Worm (Caenorhabditis elegans) whole organism, mixed stage, embryonic: ENCODE data around the gene tgt-2.

Experiments
- blmp-1 ChIP-seq: fragments of 150-350 bp; optimal IDR thresholded peaks from 2 replicates; lab custom pipeline; 2014; ENCODE audit warnings: missing biosample characterization, missing genetic modification characterization
- ceh-39 ChIP-seq: fragments of 150-350 bp; optimal IDR thresholded peaks from 2 replicates; lab custom pipeline; 2014; ENCODE audit warnings: missing biosample characterization, missing genetic modification characterization
- ceh-43 ChIP-seq: fragments of 200-800 bp; sonication (Bioruptor generic); optimal IDR thresholded peaks from 2 replicates; lab custom pipeline; 2018; ENCODE audit warnings: mild to moderate bottlenecking, missing genetic modification characterization, moderate library complexity, missing compliant biosample characterization
- ceh-83 ChIP-seq: fragments of 200-800 bp; sonication (Bioruptor generic); optimal IDR thresholded peaks from 2 replicates; lab custom pipeline; 2018; ENCODE audit warnings: mild to moderate bottlenecking, missing genetic modification characterization, missing compliant biosample characterization
- cnd-1 ChIP-seq: fragments of 200-800 bp; sonication (Bioruptor generic); optimal IDR thresholded peaks from 2 replicates; lab custom pipeline; 2018; ENCODE audit warnings: mild to moderate bottlenecking, missing genetic modification characterization, missing compliant biosample characterization
- drap-1 ChIP-seq: fragments of 200-800 bp; sonication (Bioruptor generic); optimal IDR thresholded peaks from 3 replicates; lab custom pipeline; 2018; ENCODE audit warnings: mild to moderate bottlenecking, missing genetic modification characterization, missing compliant biosample characterization
- elt-1 ChIP-seq: sonication (generic microtip); optimal IDR thresholded peaks from 2 replicates; lab custom pipeline; 2017; ENCODE audit warnings: missing genetic modification characterization, mild to moderate bottlenecking, missing compliant biosample characterization, antibody characterized with exemption, moderate library complexity, borderline replicate concordance; ENCODE audit not compliant: insufficient read depth
- elt-3 ChIP-seq: fragments of 150-350 bp; optimal IDR thresholded peaks from 2 replicates; lab custom pipeline; 2014; ENCODE audit warnings: missing biosample characterization, missing genetic modification characterization
- flh-1 ChIP-seq: fragments of 200-800 bp; sonication (Bioruptor generic); optimal IDR thresholded peaks from 2 replicates; lab custom pipeline; 2018; ENCODE audit warnings: mild to moderate bottlenecking, missing genetic modification characterization, moderate library complexity, missing compliant biosample characterization
- ham-2 ChIP-seq: fragments of 200-800 bp; sonication (Bioruptor generic); optimal IDR thresholded peaks from 2 replicates; lab custom pipeline; 2018; ENCODE audit warnings: mild to moderate bottlenecking, missing genetic modification characterization, missing compliant biosample characterization
- hlh-1 ChIP-seq: fragments of 150-350 bp; optimal IDR thresholded peaks from 2 replicates; lab custom pipeline; 2014; ENCODE audit warnings: missing biosample characterization, missing genetic modification reagents, missing genetic modification characterization
- lin-13 ChIP-seq: fragments of 150-350 bp; optimal IDR thresholded peaks from 2 replicates; lab custom pipeline; 2014; ENCODE audit warnings: missing biosample characterization, missing genetic modification characterization
- lin-32 ChIP-seq: fragments of 200-800 bp; sonication (Bioruptor generic); optimal IDR thresholded peaks from 2 replicates; lab custom pipeline; 2018; ENCODE audit warnings: mild to moderate bottlenecking, missing genetic modification characterization, missing compliant biosample characterization
- lsy-2 ChIP-seq: fragments of 150-350 bp; optimal IDR thresholded peaks from 2 replicates; lab custom pipeline; 2014; ENCODE audit warnings: missing biosample characterization, missing genetic modification characterization
- mab-5 ChIP-seq: fragments of 150-350 bp; optimal IDR thresholded peaks from 2 replicates; lab custom pipeline; 2014; ENCODE audit warnings: missing biosample characterization, missing genetic modification characterization
- mep-1 ChIP-seq: fragments of 150-350 bp; optimal IDR thresholded peaks from 2 replicates; lab custom pipeline; 2017; ENCODE audit warnings: missing biosample characterization, missing genetic modification reagents, missing genetic modification characterization, inconsistent platforms
- mls-2 ChIP-seq: sonication (generic microtip); optimal IDR thresholded peaks from 2 replicates; lab custom pipeline; 2016; ENCODE audit warnings: mild to moderate bottlenecking, missing genetic modification characterization, moderate library complexity, missing compliant biosample characterization
- nhr-237 ChIP-seq: fragments of 150-350 bp; optimal IDR thresholded peaks from 2 replicates; lab custom pipeline; 2014; ENCODE audit warnings: missing biosample characterization, missing genetic modification characterization
- nhr-28 ChIP-seq: fragments of 150-350 bp; optimal IDR thresholded peaks from 2 replicates; lab custom pipeline; 2014; ENCODE audit warnings: missing biosample characterization, missing genetic modification characterization
- nhr-76 ChIP-seq: sonication (generic microtip); optimal IDR thresholded peaks from 2 replicates; lab custom pipeline; 2017; ENCODE audit warnings: missing biosample characterization, missing genetic modification characterization
- pha-4 ChIP-seq: fragments of 150-350 bp; optimal IDR thresholded peaks from 2 replicates; lab custom pipeline; 2018; ENCODE audit warnings: missing biosample characterization, missing genetic modification reagents, missing genetic modification characterization
- snpc-4 ChIP-seq: fragments of 150-350 bp; optimal IDR thresholded peaks from 2 replicates; lab custom pipeline; 2014; ENCODE audit warnings: missing biosample characterization, missing genetic modification characterization
- sptf-1 ChIP-seq: sonication (generic microtip); optimal IDR thresholded peaks from 2 replicates; lab custom pipeline; 2017; ENCODE audit warnings: mild to moderate bottlenecking, missing genetic modification characterization, moderate library complexity, missing compliant biosample characterization
- tbx-8 ChIP-seq: fragments of 200-800 bp; sonication (Bioruptor generic); optimal IDR thresholded peaks from 2 replicates; lab custom pipeline; 2018; ENCODE audit warnings: mild to moderate bottlenecking, missing genetic modification characterization, moderate library complexity, missing compliant biosample characterization
- unc-120 ChIP-seq: sonication (generic microtip); optimal IDR thresholded peaks from 2 replicates; lab custom pipeline; 2017; ENCODE audit warnings: missing genetic modification characterization, missing compliant biosample characterization; ENCODE audit not compliant: poor library complexity, severe bottlenecking
- unc-39 ChIP-seq: fragments of 150-350 bp; optimal IDR thresholded peaks from 2 replicates; lab custom pipeline; 2014; ENCODE audit warnings: missing biosample characterization, missing genetic modification characterization
- zip-8 ChIP-seq: fragments of 150-350 bp; optimal IDR thresholded peaks from 2 replicates; lab custom pipeline; 2014; ENCODE audit warnings: missing biosample characterization, missing genetic modification characterization

tgt-2 gene

ce11 chrV:19036061-19036460 is 37.9 kb downstream of the tgt-2 start:
- no peak for TF ChIP-seq ceh-83 (GFP tag; lab: Kevin White, UChicago)
- TF ChIP-seq lin-13 (tag; lab: Kevin White, UChicago), result no peak
- no peak for TF ChIP-seq mep-1 (tag; lab: Kevin White, UChicago)
- no peak for TF ChIP-seq unc-39 (tag; lab: Kevin White, UChicago)
- TF ChIP-seq cnd-1 (tag; lab: Kevin White, UChicago), result no peak
- no peak for TF ChIP-seq sptf-1
- no peak for TF ChIP-seq blmp-1 (tag; lab: Kevin White, UChicago)
- no peak for TF ChIP-seq nhr-76 (tag; lab: Kevin White, UChicago)
- TF ChIP-seq zip-8 (tag; lab: Kevin White, UChicago), result no peak
- no peak for TF ChIP-seq pha-4
- TF ChIP-seq nhr-28 (tag; lab: Kevin White, UChicago), result no peak
- TF ChIP-seq unc-120, result no peak
- TF ChIP-seq, all 35 proteins: peak for 0

ce11 chrV:19037222-19037621 is 39.1 kb downstream of the tgt-2 start, which contains the start of gene asp-17:
Gene asp-17 (minus strand): TSS chrV:19037322.
- TF ChIP-seq ceh-43 (GFP tag; lab: Kevin White, UChicago) (no peak), cnd-1 (tag; lab: Kevin White, UChicago) (no peak), mls-2 (no peak), lsy-2 (tag; lab: Kevin White, UChicago) (no peak), sptf-1 (no peak), ham-2 (GFP tag; lab: Kevin White, UChicago) (no peak), zip-8 (tag; lab: Kevin White, UChicago) (no peak)

- TF ChIP-seq hlh-1 (tag; lab: Kevin White, UChicago), result no peak
- no peak for TF ChIP-seq nhr-76 (tag; lab: Kevin White, UChicago)
- no peak for TF ChIP-seq ham-2 (GFP tag; lab: Kevin White, UChicago)
- TF ChIP-seq, all 35 proteins: peak for 0
Observed at ce11 chrV:19042256-19042655, 44.1 kb downstream of the tgt-2 start, which contains the start of gene asp-16. Gene asp-16 (minus strand): TSS chrV:19042605.

- no peak for TF ChIP-seq cnd-1 (tag; lab: Kevin White, UChicago)
- TF ChIP-seq nhr-76 (tag; lab: Kevin White, UChicago), result no peak
Observed at ce11 chrV:19044753-19045152, 46.6 kb downstream of the tgt-2 start, which contains the start of gene asp-15. Gene asp-15 (minus strand): TSS chrV:19044853.

ce11 chrV:19047442-19047841 is 49.3 kb downstream of the tgt-2 start:
- TF ChIP-seq ceh-39, result no peak
- no peak for TF ChIP-seq ceh-43 (GFP tag; lab: Kevin White, UChicago)
- TF ChIP-seq tbx-8 (GFP tag; lab: Kevin White, UChicago), result no peak
- no peak for TF ChIP-seq unc-120
- TF ChIP-seq flh-1 (GFP tag; lab: Kevin White, UChicago), result no peak
- no peak for TF ChIP-seq drap-1
- no peak for TF ChIP-seq elt-3 (tag; lab: Kevin White, UChicago)
- no peak for TF ChIP-seq sptf-1
- TF ChIP-seq blmp-1 (tag; lab: Kevin White, UChicago), result no peak
- no peak for TF ChIP-seq mep-1 (tag; lab: Kevin White, UChicago)
- no peak for TF ChIP-seq nhr-237 (tag; lab: Kevin White, UChicago)
- TF ChIP-seq cnd-1 (tag; lab: Kevin White, UChicago), result no peak
- no peak for TF ChIP-seq elt-1 (tag; lab: Kevin White, UChicago)
- TF ChIP-seq lin-32 (GFP tag; lab: Kevin White, UChicago), result no peak

- TF ChIP-seq mab-5 (tag; lab: Kevin White, UChicago) (no peak), ceh-39 (no peak), mep-1 (tag; lab: Kevin White, UChicago) (no peak), elt-3 (tag; lab: Kevin White, UChicago) (no peak), snpc-4 (no peak), ceh-43 (GFP tag; lab: Kevin White, UChicago) (no peak)
Observed at ce11 chrV:19049140-19050092, 51.3 kb downstream of the tgt-2 start.
